Worm (Caenorhabditis elegans): ENCODE results near the gene C44B11.4.

DNA sequence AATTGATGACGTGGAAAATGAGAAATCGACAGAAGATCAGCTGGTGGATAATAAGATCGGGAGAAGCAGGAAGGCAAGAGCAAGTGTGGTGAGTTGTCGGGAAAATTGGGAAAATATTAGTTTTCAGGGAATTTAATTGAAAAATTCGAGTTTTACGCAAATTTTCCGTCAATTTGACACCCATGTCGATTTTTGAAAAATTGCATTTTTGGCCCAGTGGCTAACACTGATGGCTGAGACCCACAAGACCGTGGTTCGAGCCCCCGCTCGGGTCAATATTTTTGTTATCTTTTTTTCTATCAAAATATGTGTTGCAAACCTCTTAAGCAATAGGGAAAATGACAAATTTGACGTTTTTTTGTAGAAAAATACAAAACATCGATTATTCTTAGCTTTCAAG is 45.0 kb upstream of the C44B11.4 start:
- TF ChIP-seq alr-1 (tag; optimal IDR thresholded peaks at IDR 0.05; ENCODE audit: borderline replicate concordance) (no peak), pax-3 (tag; optimal IDR thresholded peaks at IDR 0.05) (no peak), pag-3 (tag; optimal IDR thresholded peaks at IDR 0.05; ENCODE audit: borderline replicate concordance, insufficient read depth) (no peak), jun-1 (tag; optimal IDR thresholded peaks at IDR 0.05) (no peak), ceh-88 (GFP tag; IDR thresholded peaks at IDR 0.05) (no peak), rnt-1 (tag; optimal IDR thresholded peaks at IDR 0.05) (no peak), mdl-1 (tag; optimal IDR thresholded peaks at IDR 0.05) (no peak), xbp-1 (tag; optimal IDR thresholded peaks at IDR 0.05) (no peak), aly-2 (tag; optimal IDR thresholded peaks at IDR 0.05) (no peak), lin-13 (GFP tag; optimal IDR thresholded peaks at IDR 0.05) (no peak), mab-9 (GFP tag; IDR thresholded peaks at IDR 0.05) (no peak), elt-2 (tag; optimal IDR thresholded peaks at IDR 0.05) (no peak), lsy-2 (tag; optimal IDR thresholded peaks at IDR 0.05) (no peak)
